Worm (Caenorhabditis elegans): ENCODE results near the gene unc-53.
A peak's percentile ranks its signal among the peaks of the same experiment; 100 is the strongest.

unc-53 gene

DNA sequence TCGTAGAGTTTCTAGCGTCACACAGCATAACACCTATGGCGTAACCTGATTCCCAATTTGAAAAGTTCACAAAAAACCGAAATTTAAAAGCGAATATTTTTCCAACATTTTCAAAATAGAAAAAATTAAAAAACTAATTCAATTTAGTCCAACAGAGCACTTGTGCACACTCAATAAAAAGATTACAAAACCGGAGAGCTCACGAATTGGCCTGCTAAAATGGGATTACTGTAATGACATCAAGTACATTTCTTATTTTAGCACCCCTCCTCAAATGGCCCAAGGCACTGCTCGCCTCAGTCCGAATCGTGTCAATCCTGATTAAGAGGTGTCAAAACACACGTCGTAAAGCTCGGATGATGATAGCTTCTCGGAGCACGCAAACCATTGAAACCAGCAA lies 56.4 kb downstream of the unc-53 start:
- TF ChIP-seq mab-5 (tag; optimal IDR thresholded peaks at IDR 0.05) (no peak), unc-39 (tag; optimal IDR thresholded peaks at IDR 0.05) (no peak)

DNA sequence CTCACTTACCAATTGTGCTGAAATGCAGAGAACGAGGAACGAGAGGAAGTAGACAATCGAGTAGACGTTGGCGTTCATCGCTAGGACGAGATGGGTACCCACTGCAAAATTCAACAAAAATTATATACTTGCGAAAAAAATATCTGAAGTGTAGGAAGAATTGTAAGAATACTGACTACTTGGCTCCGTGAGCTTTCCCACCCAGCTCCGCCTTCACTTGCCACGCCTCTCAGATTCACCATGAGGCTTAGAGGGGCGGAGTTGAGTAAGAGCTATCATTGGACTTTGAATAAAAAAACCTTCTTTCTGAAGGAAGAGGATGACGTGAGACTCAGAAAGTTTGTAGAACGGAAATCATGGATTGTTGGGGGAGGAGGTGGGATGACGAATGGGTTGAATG lies 59.0 kb downstream of the unc-53 start, which contains the start of gene nlp-18:
nlp-18 (minus strand) TSS at position 101 of the 400 bp plus-strand sequence.
- TF ChIP-seq nhr-12 (tag; optimal IDR thresholded peaks at IDR 0.05) (no peak), lin-13 (GFP tag; optimal IDR thresholded peaks at IDR 0.05) (no peak), nhr-237 (tag; optimal IDR thresholded peaks at IDR 0.05) (no peak), unc-62 (GFP tag; optimal IDR thresholded peaks at IDR 0.05) (no peak), mbf-1 (tag; optimal IDR thresholded peaks at IDR 0.05) (no peak), ama-1 (optimal IDR thresholded peaks at IDR 0.05) (no peak), nhr-129 (tag; optimal IDR thresholded peaks at IDR 0.05) (no peak), nhr-11 (tag; optimal IDR thresholded peaks at IDR 0.05) (no peak), elt-1 (tag; optimal IDR thresholded peaks at IDR 0.05) (no peak), sem-4 (tag; optimal IDR thresholded peaks at IDR 0.05) (no peak), lsy-2 (tag; optimal IDR thresholded peaks at IDR 0.05) (no peak), ceh-16 (tag; optimal IDR thresholded peaks at IDR 0.05) (no peak), nhr-6 (tag; optimal IDR thresholded peaks at IDR 0.05) (no peak)

DNA sequence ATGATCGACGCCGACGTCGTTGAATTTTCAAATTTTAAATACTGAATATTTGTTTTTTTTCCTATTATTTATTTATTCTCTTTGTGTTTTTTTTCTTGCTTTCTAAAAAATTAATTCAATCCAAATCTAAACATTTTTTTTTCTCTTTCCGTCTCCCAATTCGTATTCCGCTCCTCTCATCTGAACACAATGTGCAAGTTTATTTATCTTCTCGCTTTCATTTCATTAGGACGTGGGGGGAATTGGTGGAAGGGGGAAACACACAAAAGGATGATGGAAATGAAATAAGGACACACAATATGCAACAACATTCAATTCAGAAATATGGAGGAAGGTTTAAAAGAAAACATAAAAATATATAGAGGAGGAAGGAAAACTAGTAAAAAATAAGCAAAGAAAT lies 61.5 kb downstream of the unc-53 start:
- TF ChIP-seq ztf-11 (tag; optimal IDR thresholded peaks at IDR 0.05), result no peak
- TF ChIP-seq skn-1 (tag; optimal IDR thresholded peaks at IDR 0.05), result no peak
- TF ChIP-seq snpc-4 (tag; optimal IDR thresholded peaks at IDR 0.05), result no peak
- TF ChIP-seq nhr-21 (tag; optimal IDR thresholded peaks at IDR 0.05), result no peak
- no peak for TF ChIP-seq lin-39 (tag; optimal IDR thresholded peaks at IDR 0.05)
- no peak for TF ChIP-seq lin-13 (GFP tag; optimal IDR thresholded peaks at IDR 0.05)
- no peak for TF ChIP-seq nhr-10 (tag; optimal IDR thresholded peaks at IDR 0.05)
- no peak for TF ChIP-seq elt-1 (tag; optimal IDR thresholded peaks at IDR 0.05)
- no peak for TF ChIP-seq nhr-129 (tag; optimal IDR thresholded peaks at IDR 0.05)
- TF ChIP-seq elt-3 (tag; optimal IDR thresholded peaks at IDR 0.05), result no peak
- TF ChIP-seq Y55F3AM.14 (GFP tag; optimal IDR thresholded peaks at IDR 0.05), result no peak
- TF ChIP-seq zag-1 (tag; optimal IDR thresholded peaks at IDR 0.05), result no peak
- TF ChIP-seq mdl-1 (tag; optimal IDR thresholded peaks at IDR 0.05), result no peak
- no peak for TF ChIP-seq crh-2 (tag; optimal IDR thresholded peaks at IDR 0.05)
- TF ChIP-seq F13H6.1 (tag; optimal IDR thresholded peaks at IDR 0.05), result no peak
- no peak for TF ChIP-seq nhr-25 (tag; optimal IDR thresholded peaks at IDR 0.05)
- no peak for TF ChIP-seq ztf-4 (tag; optimal IDR thresholded peaks at IDR 0.05)
- no peak for TF ChIP-seq nhr-12 (tag; optimal IDR thresholded peaks at IDR 0.05)
- no peak for TF ChIP-seq nhr-11 (tag; optimal IDR thresholded peaks at IDR 0.05)

DNA sequence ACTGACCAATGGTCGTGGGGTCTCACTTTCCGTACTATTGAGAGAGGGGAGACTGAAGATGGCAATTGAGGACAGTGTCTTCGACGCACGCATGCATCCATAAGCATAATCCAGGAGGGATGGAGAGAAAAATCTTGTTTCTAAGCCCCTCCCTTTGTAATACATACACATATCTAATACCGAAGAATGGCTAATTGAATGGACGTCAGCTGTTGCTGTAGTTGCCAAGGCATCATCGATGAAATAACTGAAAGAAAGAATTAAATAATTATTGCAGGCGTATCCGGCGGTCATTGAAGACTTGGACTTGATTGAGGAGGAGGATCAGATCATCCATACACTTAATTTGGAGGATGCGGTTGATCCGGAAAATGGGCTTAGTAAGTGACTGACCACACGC lies 63.7 kb downstream of the unc-53 start, which contains the start of gene F33A8.7:
F33A8.7 (minus strand) TSS at position 101 of the 400 bp plus-strand sequence.
- TF ChIP-seq ztf-1 (GFP tag; conservative IDR thresholded peaks at IDR 0.05), result no peak
- TF ChIP-seq alr-1 (tag; optimal IDR thresholded peaks at IDR 0.05), result no peak
- TF ChIP-seq lsy-2 (tag; optimal IDR thresholded peaks at IDR 0.05), result no peak
- no peak for TF ChIP-seq mdl-1 (tag; optimal IDR thresholded peaks at IDR 0.05)
- no peak for TF ChIP-seq egl-27 (tag; optimal IDR thresholded peaks at IDR 0.05)
- TF ChIP-seq sem-4 (tag; optimal IDR thresholded peaks at IDR 0.05), result no peak
- TF ChIP-seq skn-1 (tag; optimal IDR thresholded peaks at IDR 0.05), result no peak
- no peak for TF ChIP-seq ceh-16 (tag; optimal IDR thresholded peaks at IDR 0.05)
- TF ChIP-seq sma-3 (GFP tag; optimal IDR thresholded peaks at IDR 0.05), result no peak
- no peak for TF ChIP-seq peb-1 (tag; optimal IDR thresholded peaks at IDR 0.05)

DNA sequence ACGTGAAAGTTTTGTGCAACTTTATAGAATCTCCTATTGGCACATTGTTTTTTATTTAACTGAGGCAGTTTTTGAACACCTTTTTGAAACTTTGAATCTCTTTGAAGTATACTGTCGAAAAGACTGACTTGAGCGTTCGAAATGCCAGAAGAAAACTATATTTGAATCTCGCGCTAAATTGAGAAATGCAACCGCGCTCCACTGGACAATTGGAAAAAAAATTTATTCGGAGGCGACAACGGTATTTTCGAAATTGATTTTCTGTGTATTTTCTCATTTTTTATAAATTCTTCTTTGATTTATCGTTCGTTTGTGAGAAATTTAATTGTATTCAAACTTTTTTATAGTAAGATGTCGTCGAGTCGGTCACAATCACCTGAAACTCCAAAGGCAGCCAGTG lies 67.2 kb downstream of the unc-53 start, which contains the start of gene let-858:
let-858 (plus strand) TSS at position 348 of the 400 bp plus-strand sequence.
- TF ChIP-seq ztf-1 (GFP tag; conservative IDR thresholded peaks at IDR 0.05) (no peak), nhr-25 (tag; optimal IDR thresholded peaks at IDR 0.05) (peak; percentile 57), nhr-77 (tag; optimal IDR thresholded peaks at IDR 0.05) (no peak), mbf-1 (tag; optimal IDR thresholded peaks at IDR 0.05) (no peak), F13H6.1 (tag; optimal IDR thresholded peaks at IDR 0.05) (no peak), blmp-1 (tag; optimal IDR thresholded peaks at IDR 0.05; ENCODE audit: insufficient read depth) (no peak), sem-4 (tag; optimal IDR thresholded peaks at IDR 0.05) (peak; percentile 37), peb-1 (tag; optimal IDR thresholded peaks at IDR 0.05) (no peak), lsy-2 (tag; optimal IDR thresholded peaks at IDR 0.05) (peak; percentile 34 to 76), nhr-6 (tag; optimal IDR thresholded peaks at IDR 0.05) (no peak), lin-13 (GFP tag; optimal IDR thresholded peaks at IDR 0.05) (peak; percentile 42), ztf-4 (tag; optimal IDR thresholded peaks at IDR 0.05) (no peak), sma-3 (GFP tag; optimal IDR thresholded peaks at IDR 0.05) (peak; percentile 42), dmd-4 (tag; optimal IDR thresholded peaks at IDR 0.05) (no peak), gmeb-1 (tag; optimal IDR thresholded peaks at IDR 0.05) (peak; percentile 97), crh-2 (tag; optimal IDR thresholded peaks at IDR 0.05) (peak; percentile 13), nhr-21 (tag; optimal IDR thresholded peaks at IDR 0.05) (peak; percentile 29), ztf-11 (tag; optimal IDR thresholded peaks at IDR 0.05) (no peak), R02D3.7 (tag; optimal IDR thresholded peaks at IDR 0.05) (no peak), nhr-23 (tag; optimal IDR thresholded peaks at IDR 0.05) (no peak), fos-1 (tag; optimal IDR thresholded peaks at IDR 0.05) (no peak), nhr-129 (tag; optimal IDR thresholded peaks at IDR 0.05) (peak; percentile 59), nhr-10 (tag; optimal IDR thresholded peaks at IDR 0.05) (no peak), ceh-82 (tag; optimal IDR thresholded peaks at IDR 0.05) (no peak), lin-39 (tag; optimal IDR thresholded peaks at IDR 0.05) (no peak), nhr-237 (tag; optimal IDR thresholded peaks at IDR 0.05) (no peak), mdl-1 (tag; optimal IDR thresholded peaks at IDR 0.05) (no peak), elt-3 (tag; optimal IDR thresholded peaks at IDR 0.05) (no peak), aly-2 (tag; optimal IDR thresholded peaks at IDR 0.05) (no peak), nhr-11 (tag; optimal IDR thresholded peaks at IDR 0.05) (no peak), mab-5 (tag; optimal IDR thresholded peaks at IDR 0.05) (peak; percentile 16), ceh-16 (tag; optimal IDR thresholded peaks at IDR 0.05) (no peak)
